Worm (Caenorhabditis elegans) whole organism, mixed stage, embryonic: ENCODE measurements around the gene R05H11.1.

Experiments used
- ceh-83 ChIP-seq: fragments of 200-800 bp; sonication (Bioruptor generic); optimal IDR thresholded peaks from 2 replicates; lab custom pipeline; 2018; ENCODE audit warnings: mild to moderate bottlenecking, missing genetic modification characterization, missing compliant biosample characterization
- cnd-1 ChIP-seq: fragments of 200-800 bp; sonication (Bioruptor generic); optimal IDR thresholded peaks from 2 replicates; lab custom pipeline; 2018; ENCODE audit warnings: mild to moderate bottlenecking, missing genetic modification characterization, missing compliant biosample characterization
- drap-1 ChIP-seq: fragments of 200-800 bp; sonication (Bioruptor generic); optimal IDR thresholded peaks from 3 replicates; lab custom pipeline; 2018; ENCODE audit warnings: mild to moderate bottlenecking, missing genetic modification characterization, missing compliant biosample characterization
- elt-1 ChIP-seq: sonication (generic microtip); optimal IDR thresholded peaks from 2 replicates; lab custom pipeline; 2017; ENCODE audit warnings: missing genetic modification characterization, mild to moderate bottlenecking, missing compliant biosample characterization, antibody characterized with exemption, moderate library complexity, borderline replicate concordance; ENCODE audit not compliant: insufficient read depth
- elt-3 ChIP-seq: fragments of 150-350 bp; optimal IDR thresholded peaks from 2 replicates; lab custom pipeline; 2014; ENCODE audit warnings: missing biosample characterization, missing genetic modification characterization
- flh-1 ChIP-seq: fragments of 200-800 bp; sonication (Bioruptor generic); optimal IDR thresholded peaks from 2 replicates; lab custom pipeline; 2018; ENCODE audit warnings: mild to moderate bottlenecking, missing genetic modification characterization, moderate library complexity, missing compliant biosample characterization
- ham-2 ChIP-seq: fragments of 200-800 bp; sonication (Bioruptor generic); optimal IDR thresholded peaks from 2 replicates; lab custom pipeline; 2018; ENCODE audit warnings: mild to moderate bottlenecking, missing genetic modification characterization, missing compliant biosample characterization
- hlh-1 ChIP-seq: fragments of 150-350 bp; optimal IDR thresholded peaks from 2 replicates; lab custom pipeline; 2014; ENCODE audit warnings: missing biosample characterization, missing genetic modification reagents, missing genetic modification characterization
- lin-13 ChIP-seq: fragments of 150-350 bp; optimal IDR thresholded peaks from 2 replicates; lab custom pipeline; 2014; ENCODE audit warnings: missing biosample characterization, missing genetic modification characterization
- lin-32 ChIP-seq: fragments of 200-800 bp; sonication (Bioruptor generic); optimal IDR thresholded peaks from 2 replicates; lab custom pipeline; 2018; ENCODE audit warnings: mild to moderate bottlenecking, missing genetic modification characterization, missing compliant biosample characterization
- lsy-2 ChIP-seq: fragments of 150-350 bp; optimal IDR thresholded peaks from 2 replicates; lab custom pipeline; 2014; ENCODE audit warnings: missing biosample characterization, missing genetic modification characterization
- mab-5 ChIP-seq: fragments of 150-350 bp; optimal IDR thresholded peaks from 2 replicates; lab custom pipeline; 2014; ENCODE audit warnings: missing biosample characterization, missing genetic modification characterization
- mep-1 ChIP-seq: fragments of 150-350 bp; optimal IDR thresholded peaks from 2 replicates; lab custom pipeline; 2017; ENCODE audit warnings: missing biosample characterization, missing genetic modification reagents, missing genetic modification characterization, inconsistent platforms
- nhr-2 ChIP-seq: fragments of 150-350 bp; optimal IDR thresholded peaks from 2 replicates; lab custom pipeline; 2014; ENCODE audit warnings: missing biosample characterization, missing genetic modification characterization
- nhr-237 ChIP-seq: fragments of 150-350 bp; optimal IDR thresholded peaks from 2 replicates; lab custom pipeline; 2014; ENCODE audit warnings: missing biosample characterization, missing genetic modification characterization
- nhr-28 ChIP-seq: fragments of 150-350 bp; optimal IDR thresholded peaks from 2 replicates; lab custom pipeline; 2014; ENCODE audit warnings: missing biosample characterization, missing genetic modification characterization
- pha-4 ChIP-seq: fragments of 150-350 bp; optimal IDR thresholded peaks from 2 replicates; lab custom pipeline; 2018; ENCODE audit warnings: missing biosample characterization, missing genetic modification reagents, missing genetic modification characterization
- sem-2 ChIP-seq: fragments of 200-800 bp; sonication (Bioruptor generic); optimal IDR thresholded peaks from 2 replicates; lab custom pipeline; 2018; ENCODE audit warnings: mild to moderate bottlenecking, missing genetic modification characterization, missing compliant biosample characterization
- snpc-4 ChIP-seq: fragments of 150-350 bp; optimal IDR thresholded peaks from 2 replicates; lab custom pipeline; 2014; ENCODE audit warnings: missing biosample characterization, missing genetic modification characterization
- tbx-8 ChIP-seq: fragments of 200-800 bp; sonication (Bioruptor generic); optimal IDR thresholded peaks from 2 replicates; lab custom pipeline; 2018; ENCODE audit warnings: mild to moderate bottlenecking, missing genetic modification characterization, moderate library complexity, missing compliant biosample characterization
- unc-120 ChIP-seq: sonication (generic microtip); optimal IDR thresholded peaks from 2 replicates; lab custom pipeline; 2017; ENCODE audit warnings: missing genetic modification characterization, missing compliant biosample characterization; ENCODE audit not compliant: poor library complexity, severe bottlenecking
- unc-39 ChIP-seq: fragments of 150-350 bp; optimal IDR thresholded peaks from 2 replicates; lab custom pipeline; 2014; ENCODE audit warnings: missing biosample characterization, missing genetic modification characterization
- unc-62 ChIP-seq: fragments of 150-350 bp; optimal IDR thresholded peaks from 2 replicates; lab custom pipeline; 2014; ENCODE audit warnings: missing biosample characterization, missing genetic modification reagents, missing genetic modification characterization
- zip-8 ChIP-seq: fragments of 150-350 bp; optimal IDR thresholded peaks from 2 replicates; lab custom pipeline; 2014; ENCODE audit warnings: missing biosample characterization, missing genetic modification characterization
- ztf-11 ChIP-seq: fragments of 150-350 bp; optimal IDR thresholded peaks from 2 replicates; lab custom pipeline; 2014; ENCODE audit warnings: missing biosample characterization, missing genetic modification characterization

Gene R05H11.1

DNA sequence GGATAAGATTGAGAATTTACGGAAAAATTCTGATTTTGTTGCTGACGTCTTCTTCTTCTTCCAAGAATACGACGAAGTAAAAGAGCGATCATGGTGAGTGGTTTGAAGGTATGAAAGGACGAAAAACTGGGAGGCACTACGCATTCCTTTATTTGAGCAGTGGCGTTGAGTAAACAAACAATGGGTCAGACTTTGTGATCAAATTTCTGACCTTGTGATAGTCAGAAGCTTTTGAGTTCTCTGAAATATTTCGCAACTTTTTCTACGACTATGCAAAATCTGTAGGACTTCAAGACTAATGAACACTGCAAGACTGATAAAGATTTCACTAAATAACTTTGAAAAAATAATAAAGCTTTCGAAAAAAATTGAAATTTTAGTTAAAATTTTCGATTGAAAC, 21.5 kb downstream of the R05H11.1 start, which contains the start of gene F28F5.4:
Gene F28F5.4 (minus strand): TSS at position 104 of the 400 bp plus-strand sequence.
- TF ChIP-seq nhr-237 (tag; lab: Kevin White, UChicago), result no peak
- TF ChIP-seq sem-2 (GFP tag; lab: Kevin White, UChicago), result no peak
- no peak for TF ChIP-seq mab-5 (tag; lab: Kevin White, UChicago)
- TF ChIP-seq mep-1 (tag; lab: Kevin White, UChicago), result no peak
- TF ChIP-seq unc-62, result no peak
- no peak for TF ChIP-seq elt-3 (tag; lab: Kevin White, UChicago)
- no peak for TF ChIP-seq lin-32 (GFP tag; lab: Kevin White, UChicago)
- TF ChIP-seq, all 35 proteins: peak for 0

DNA sequence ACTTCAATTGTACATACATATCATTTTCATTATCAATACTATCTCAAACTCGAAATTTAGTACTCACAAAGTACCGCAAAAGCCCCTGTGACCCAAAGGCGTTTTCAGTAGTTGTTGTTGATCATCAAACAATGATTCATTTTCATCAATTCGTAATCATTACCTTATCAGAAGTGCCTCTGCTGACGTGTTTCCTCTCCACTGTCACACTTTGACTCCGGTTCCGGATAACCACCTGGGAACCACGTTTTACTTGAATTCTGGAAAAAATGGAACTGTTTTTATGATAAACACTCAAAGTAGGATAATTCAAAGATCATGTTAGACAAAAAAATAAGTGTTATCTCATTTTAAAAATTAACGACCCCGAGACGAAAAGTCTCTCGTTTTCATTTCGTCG, 22.6 kb downstream of the R05H11.1 start:
- TF ChIP-seq elt-3 (tag; lab: Kevin White, UChicago) (no peak), cnd-1 (tag; lab: Kevin White, UChicago) (no peak), lin-13 (tag; lab: Kevin White, UChicago) (no peak), tbx-8 (GFP tag; lab: Kevin White, UChicago) (no peak), mab-5 (tag; lab: Kevin White, UChicago) (no peak)

DNA sequence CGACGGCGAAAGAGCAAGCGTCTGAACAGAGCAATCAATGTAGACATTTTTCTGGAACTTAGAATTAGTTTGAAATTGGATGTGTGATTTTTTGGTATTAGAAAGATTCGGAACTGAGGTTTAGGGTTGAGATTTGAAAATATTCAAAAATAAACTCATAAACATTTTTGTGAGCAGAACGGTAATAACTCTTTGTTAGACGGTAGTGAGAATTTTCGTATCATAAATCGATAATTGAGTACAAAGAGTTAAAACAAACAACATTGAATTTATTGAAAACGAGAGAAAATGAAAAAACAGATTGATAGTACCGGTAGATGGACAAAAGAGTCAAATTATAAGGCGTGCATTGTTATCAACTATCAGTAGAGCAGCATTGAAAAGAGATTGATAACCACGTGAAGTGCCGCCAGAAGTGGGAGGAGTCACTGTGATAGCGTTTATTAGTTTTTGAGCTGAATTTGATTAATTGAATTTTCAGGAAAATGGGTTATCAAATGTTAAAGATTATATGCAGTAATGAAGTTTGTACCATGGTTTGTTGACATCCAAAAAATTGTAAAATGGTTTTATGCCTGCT, 24.0 kb downstream of the R05H11.1 start, which contains the start of gene F28F5.6:
Gene F28F5.6 (minus strand): TSS at position 51 of the 580 bp plus-strand sequence.
- TF ChIP-seq elt-3 (tag; lab: Kevin White, UChicago) (no peak), nhr-237 (tag; lab: Kevin White, UChicago) (no peak), ztf-11 (no peak), flh-1 (GFP tag; lab: Kevin White, UChicago) (no peak), lin-32 (GFP tag; lab: Kevin White, UChicago) (no peak), nhr-2 (tag; lab: Kevin White, UChicago) (no peak), ham-2 (no peak), tbx-8 (GFP tag; lab: Kevin White, UChicago) (no peak), lsy-2 (tag; lab: Kevin White, UChicago) (no peak), nhr-28 (tag; lab: Kevin White, UChicago) (no peak), unc-62 (no peak)

DNA sequence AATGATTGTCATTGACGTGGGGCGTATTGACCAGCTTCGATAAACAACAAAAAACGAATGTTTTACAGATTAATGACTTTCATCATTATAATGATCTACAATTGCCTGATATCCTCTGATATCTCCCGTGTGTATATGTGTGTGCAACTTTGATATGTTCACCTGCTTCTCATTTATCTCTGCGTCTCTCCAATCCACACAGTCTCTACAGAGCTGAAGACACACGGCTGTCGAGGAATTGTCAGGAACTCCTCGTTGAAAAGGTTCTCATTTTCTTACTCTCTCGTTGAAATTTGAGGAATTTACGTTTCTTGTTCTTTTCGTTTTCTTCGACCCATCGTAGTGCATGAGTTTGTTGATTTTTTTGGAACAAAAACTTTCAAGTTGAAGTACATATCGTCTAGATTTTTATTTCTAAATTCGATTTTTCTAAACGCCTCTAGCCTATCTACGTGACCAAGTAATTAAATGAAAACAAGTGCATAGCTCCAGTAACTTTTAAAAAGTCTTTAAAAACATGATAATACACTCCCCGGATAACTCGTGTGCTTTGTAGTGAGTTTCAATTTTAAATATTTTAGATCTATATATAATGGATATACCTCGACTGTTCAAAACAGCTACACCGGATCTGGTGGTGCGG, 25.0 kb downstream of the R05H11.1 start, which contains the start of gene ten-1:
Gene ten-1 (plus strand): TSS at position 593 of the 643 bp plus-strand sequence.
- no peak for TF ChIP-seq elt-1 (tag; lab: Kevin White, UChicago)
- TF ChIP-seq zip-8 (tag; lab: Kevin White, UChicago), result no peak
- no peak for TF ChIP-seq lin-32 (GFP tag; lab: Kevin White, UChicago)
- TF ChIP-seq unc-120 (tag; lab: Kevin White, UChicago), result peak; percentile 4
- no peak for TF ChIP-seq snpc-4 (tag; lab: Kevin White, UChicago)
- TF ChIP-seq unc-62, result peak; percentile 75
- no peak for TF ChIP-seq nhr-28 (tag; lab: Kevin White, UChicago)
- TF ChIP-seq hlh-1, result peak; percentile 91
- TF ChIP-seq ceh-83, result no peak

DNA sequence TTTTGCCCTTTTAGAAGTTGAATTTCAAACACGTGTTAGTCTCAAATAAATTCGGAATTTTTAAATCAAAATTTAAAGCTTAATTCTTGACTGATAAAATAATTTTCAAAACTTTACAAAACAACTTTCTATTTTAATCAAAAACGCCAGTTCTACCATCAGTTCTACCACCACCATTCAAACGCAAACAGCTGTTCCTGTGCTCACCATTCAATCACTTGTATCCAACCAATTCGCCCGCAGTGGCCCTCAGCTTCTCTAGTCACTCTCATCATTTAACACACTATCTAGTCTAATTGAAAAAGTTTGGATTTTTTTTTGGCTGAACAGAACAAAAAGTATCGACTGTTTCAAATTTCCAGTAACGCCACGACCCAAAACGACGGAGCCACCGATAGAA, 27.4 kb downstream of the R05H11.1 start:
- TF ChIP-seq ztf-11 (no peak), hlh-1 (peak; percentile 94)

DNA sequence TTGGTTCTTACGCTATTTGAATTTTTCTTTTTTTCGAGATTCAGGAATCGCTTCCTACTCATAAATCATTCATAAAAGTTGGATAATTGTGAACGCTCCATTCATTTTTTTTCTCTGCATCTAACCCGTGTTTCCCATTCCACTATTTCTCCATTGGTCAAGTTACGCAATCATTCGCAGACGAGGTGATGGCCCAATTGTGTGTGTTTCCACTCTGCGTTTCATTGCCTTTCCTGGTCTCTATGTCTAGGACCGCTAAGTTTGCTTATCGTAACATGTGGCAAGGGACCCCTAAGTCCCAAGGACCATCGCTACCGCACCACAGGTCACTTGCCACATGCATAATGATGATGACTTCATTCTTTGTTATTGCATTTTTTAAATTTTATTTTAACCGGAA, 30.7 kb downstream of the R05H11.1 start:
- no peak for TF ChIP-seq unc-39 (tag; lab: Kevin White, UChicago)
- no peak for TF ChIP-seq elt-1 (tag; lab: Kevin White, UChicago)
- TF ChIP-seq ztf-11, result no peak
- no peak for TF ChIP-seq sem-2 (GFP tag; lab: Kevin White, UChicago)
- TF ChIP-seq drap-1, result no peak
- no peak for TF ChIP-seq cnd-1 (tag; lab: Kevin White, UChicago)
- peak; percentile 84 for TF ChIP-seq zip-8 (tag; lab: Kevin White, UChicago)
- TF ChIP-seq snpc-4 (tag; lab: Kevin White, UChicago), result no peak
- TF ChIP-seq ham-2, result no peak
- no peak for TF ChIP-seq flh-1 (GFP tag; lab: Kevin White, UChicago)
- peak; percentile 82 for TF ChIP-seq nhr-2 (tag; lab: Kevin White, UChicago)
- TF ChIP-seq, all 35 proteins: peak for 2

DNA sequence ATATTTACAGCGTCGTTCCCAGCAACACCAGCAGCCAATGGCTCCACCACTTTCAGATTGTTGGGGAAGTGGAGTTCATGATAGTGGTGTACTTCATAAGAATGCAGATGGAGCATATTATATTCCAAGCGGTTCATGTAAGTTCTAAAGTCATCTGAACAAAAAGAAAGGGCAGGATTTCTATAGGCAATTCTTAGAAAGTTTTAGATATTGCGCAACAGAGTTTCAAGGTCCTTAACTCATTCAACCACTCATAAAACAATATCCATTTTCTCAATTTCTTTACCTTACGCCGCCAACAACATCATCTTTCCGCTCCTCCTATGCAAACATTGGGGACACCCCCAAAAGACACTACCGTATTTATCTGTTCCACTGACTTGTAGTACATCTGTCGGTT, 35.9 kb downstream of the R05H11.1 start:
- TF ChIP-seq pha-4 (tag; lab: Kevin White, UChicago) (peak; percentile 4), zip-8 (tag; lab: Kevin White, UChicago) (peak; percentile 92), elt-3 (tag; lab: Kevin White, UChicago) (no peak)
- TF ChIP-seq, all 35 proteins: peak for 2
